Worm (Caenorhabditis elegans): Measurements from ENCODE around the gene tsp-12.

DNA sequence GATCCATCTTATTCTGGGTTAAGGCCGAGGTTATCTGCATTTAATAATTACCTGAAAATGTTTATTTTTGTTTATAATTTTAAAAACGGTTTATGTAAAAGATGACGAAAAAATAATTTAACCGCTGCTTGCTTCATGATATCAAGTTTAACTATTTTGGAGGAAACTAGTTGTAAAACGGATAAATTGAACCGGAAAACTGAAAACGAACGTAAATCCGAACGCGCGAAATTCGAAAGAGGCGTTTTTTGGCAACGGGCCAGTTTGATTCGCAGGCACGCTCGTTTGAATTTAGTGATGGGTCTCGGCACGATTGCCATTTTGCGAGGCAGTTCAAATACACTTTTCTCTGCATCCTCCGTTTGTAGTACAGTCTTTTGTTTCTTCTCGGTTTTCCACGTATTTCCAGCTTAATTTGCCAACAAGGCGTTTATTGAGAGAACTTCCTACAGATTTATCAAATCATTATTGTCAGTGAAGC, 21.5 kb downstream of the tsp-12 start, which contains the start of the genes gtbp-1 and K08F4.3:
- TF ChIP-seq him-1 (tag; optimal IDR thresholded peaks at IDR 0.05) (no peak), W03F9.2 (tag; optimal IDR thresholded peaks at IDR 0.05) (peak; percentile 81)
